Fruit fly (Drosophila melanogaster): Measurements from ENCODE around the gene pinta.
A peak's percentile ranks its signal among the peaks of the same experiment; 100 is the strongest.

The pinta gene

dm6 chr3R:22447195-22447873 lies 22.6 kb upstream of the pinta start, which contains the start of gene CG34288 (continued):
- TF ChIP-seq her (GFP tag; optimal IDR thresholded peaks at IDR 0.05) (peak; percentile 40), phol (tag; optimal IDR thresholded peaks at IDR 0.05) (no peak), CG6791 (GFP tag; IDR thresholded peaks at IDR 0.05; ENCODE audit: partially characterized antibody) (peak; percentile 25; the same call in 1 of the 3 replicates), al (GFP tag; IDR thresholded peaks at IDR 0.05) (peak; percentile 44; the same call in 1 of the 2 replicates), Atf6 (GFP tag; IDR thresholded peaks at IDR 0.05) (peak; percentile 68; the same call in 1 of the 2 replicates), NFAT (GFP tag; IDR thresholded peaks at IDR 0.05) (peak; percentile 73), CG10565 (GFP tag; optimal IDR thresholded peaks at IDR 0.05) (no peak), CG10366 (GFP tag; IDR thresholded peaks at IDR 0.05) (no peak), ranshi (GFP tag; IDR thresholded peaks at IDR 0.05) (peak; percentile 53; the same call in 1 of the 2 replicates), CG9932 (GFP tag; IDR thresholded peaks at IDR 0.05) (peak; percentile 48), pho (GFP tag; optimal IDR thresholded peaks at IDR 0.05) (peak; percentile 4), Med (GFP tag) (peak; percentile 91), Rfx (GFP tag; IDR thresholded peaks at IDR 0.05) (peak; percentile 85), E2f2 (GFP tag; IDR thresholded peaks at IDR 0.05) (peak; percentile 85), CG33213 (GFP tag; optimal IDR thresholded peaks at IDR 0.05) (no peak), zf30C (GFP tag; optimal IDR thresholded peaks at IDR 0.05) (no peak), CG7556 (GFP tag; optimal IDR thresholded peaks at IDR 0.05) (peak; percentile 51), Ptx1 (GFP tag; IDR thresholded peaks at IDR 0.05) (peak; percentile 68), ken (GFP tag; IDR thresholded peaks at IDR 0.05) (peak; percentile 73), ssp (GFP tag; IDR thresholded peaks at IDR 0.05) (no peak), gro (GFP tag; optimal IDR thresholded peaks at IDR 0.05) (peak; percentile 76), hkb (optimal IDR thresholded peaks at IDR 0.05) (no peak), hkb (GFP tag; IDR thresholded peaks at IDR 0.05) (no peak), sisA (GFP tag; IDR thresholded peaks at IDR 0.05) (peak; percentile 51; the same call in 1 of the 2 replicates), CG5180 (GFP tag; optimal IDR thresholded peaks at IDR 0.05) (no peak), caup (GFP tag; optimal IDR thresholded peaks at IDR 0.05; ENCODE audit: severe bottlenecking) (peak; percentile 34), danr (GFP tag; IDR thresholded peaks at IDR 0.05) (no peak), rib (GFP tag; IDR thresholded peaks at IDR 0.05) (peak; percentile 51; the same call in 1 of the 2 replicates), CG18764 (GFP tag; optimal IDR thresholded peaks at IDR 0.05) (no peak), chm (GFP tag; IDR thresholded peaks at IDR 0.05) (peak; percentile 13; the same call in 1 of the 2 replicates), mirr (GFP tag; optimal IDR thresholded peaks at IDR 0.05) (peak; percentile 92), Ada2b (GFP tag; IDR thresholded peaks at IDR 0.05) (0 out of 2 replicates have a peak, but pooled peaks have one; percentile 4), so (GFP tag; IDR thresholded peaks at IDR 0.05) (0 out of 3 replicates have a peak, but pooled peaks have one; percentile 7), CG7963 (GFP tag; IDR thresholded peaks at IDR 0.05; ENCODE audit: partially characterized antibody) (no peak), Oli (tag; optimal IDR thresholded peaks at IDR 0.05) (peak; percentile 2), CG7786 (GFP tag; optimal IDR thresholded peaks at IDR 0.05) (peak; percentile 7), dpn (GFP tag; optimal IDR thresholded peaks at IDR 0.05) (peak in 1 of 2 experiments; percentile 21), CG18599 (GFP tag; optimal IDR thresholded peaks at IDR 0.05) (peak; percentile 66), Xrp1 (GFP tag; IDR thresholded peaks at IDR 0.05) (peak; percentile 41; the same call in 1 of the 2 replicates), amos (GFP tag; IDR thresholded peaks at IDR 0.05; ENCODE audit: partially characterized antibody) (no peak), CG3726 (GFP tag; IDR thresholded peaks at IDR 0.05) (no peak), slbo (GFP tag; IDR thresholded peaks at IDR 0.05) (peak; percentile 82), CG34376 (GFP tag; optimal IDR thresholded peaks at IDR 0.05) (peak; percentile 89), Atf-2 (GFP tag; optimal IDR thresholded peaks at IDR 0.05) (no peak), Dref (GFP tag; IDR thresholded peaks at IDR 0.05) (peak; percentile 58), CG34422 (GFP tag; IDR thresholded peaks at IDR 0.05) (peak; percentile 29; the same call in 1 of the 3 replicates), Nf-YA (GFP tag; IDR thresholded peaks at IDR 0.05) (peak; percentile 35), Dll (GFP tag; IDR thresholded peaks at IDR 0.05; ENCODE audit: partially characterized antibody) (peak; percentile 59; the same call in 2 of the 4 replicates), zen2 (GFP tag; IDR thresholded peaks at IDR 0.05; ENCODE audit: partially characterized antibody) (peak; percentile 3; the same call in 1 of the 3 replicates), zfh1 (GFP tag; IDR thresholded peaks at IDR 0.05) (peak; percentile 34; the same call in 2 of the 3 replicates)
